Fruit fly (Drosophila melanogaster): ENCODE measurements around the gene aln.

aln gene

dm6 chr3L:1033688-1034087, 39.9 kb downstream of the aln start:
- TF ChIP-seq pan (optimal IDR thresholded peaks at IDR 0.05): no peak
- TF ChIP-seq psq (GFP tag; optimal IDR thresholded peaks at IDR 0.05): no peak
- TF ChIP-seq Dfd (GFP tag; optimal IDR thresholded peaks at IDR 0.05): peak; percentile 97
- TF ChIP-seq tai (GFP tag; optimal IDR thresholded peaks at IDR 0.05): no peak
- no peak for TF ChIP-seq lola (GFP tag; optimal IDR thresholded peaks at IDR 0.05)
- no peak for TF ChIP-seq CG9705 (GFP tag; optimal IDR thresholded peaks at IDR 0.05)
- no peak for TF ChIP-seq dsf (GFP tag; optimal IDR thresholded peaks at IDR 0.05; ENCODE audit: borderline replicate concordance)
- TF ChIP-seq Mio (GFP tag; optimal IDR thresholded peaks at IDR 0.05): no peak
- no peak for TF ChIP-seq Vsx2 (GFP tag; optimal IDR thresholded peaks at IDR 0.05; ENCODE audit: partially characterized antibody)

dm6 chr3L:1034190-1034886, 40.6 kb downstream of the aln start, which contains the start of the genes CG9205 and trio:
CG9205 (plus strand) TSS chr3L:1034697.
trio (minus strand) TSS chr3L:1034875.
- TF ChIP-seq ey (GFP tag; optimal IDR thresholded peaks at IDR 0.05): no peak
- no peak for TF ChIP-seq Hnf4 (GFP tag; optimal IDR thresholded peaks at IDR 0.05)
- no peak for TF ChIP-seq Hr83 (GFP tag; optimal IDR thresholded peaks at IDR 0.05; ENCODE audit: poor library complexity, severe bottlenecking)
- no peak for TF ChIP-seq br (GFP tag; optimal IDR thresholded peaks at IDR 0.05)
- TF ChIP-seq Dfd (GFP tag; optimal IDR thresholded peaks at IDR 0.05): no peak
- no peak for TF ChIP-seq CG9705 (GFP tag; optimal IDR thresholded peaks at IDR 0.05)
- no peak for TF ChIP-seq jim (GFP tag; optimal IDR thresholded peaks at IDR 0.05)
- no peak for TF ChIP-seq N (GFP tag; optimal IDR thresholded peaks at IDR 0.05)
- no peak for TF ChIP-seq tai (GFP tag; optimal IDR thresholded peaks at IDR 0.05)

- peak in 1 of 2 experiments; percentile 11 for TF ChIP-seq dl (GFP tag; optimal IDR thresholded peaks at IDR 0.05; ENCODE audit: insufficient read depth in 1 of 2, partially characterized antibody in 2 of 2)
- peak; percentile 78 for TF ChIP-seq Dif (GFP tag; optimal IDR thresholded peaks at IDR 0.05; ENCODE audit: partially characterized antibody)
- no peak for TF ChIP-seq dsf (GFP tag; optimal IDR thresholded peaks at IDR 0.05; ENCODE audit: borderline replicate concordance)
- peak; percentile 45 for TF ChIP-seq dmrt93B (GFP tag; optimal IDR thresholded peaks at IDR 0.05)
- TF ChIP-seq CG9705 (GFP tag; optimal IDR thresholded peaks at IDR 0.05): peak; percentile 77
- peak; percentile 51 for TF ChIP-seq HLH106 (tag; optimal IDR thresholded peaks at IDR 0.05)
- TF ChIP-seq Hnf4 (GFP tag; optimal IDR thresholded peaks at IDR 0.05): no peak
- peak; percentile 23 for TF ChIP-seq Myc (optimal IDR thresholded peaks at IDR 0.05)
- TF ChIP-seq OdsH (GFP tag; optimal IDR thresholded peaks at IDR 0.05): no peak
- peak in 1 of 2 experiments; percentile 11 for TF ChIP-seq foxo (GFP tag; optimal IDR thresholded peaks at IDR 0.05)
- TF ChIP-seq Rel (GFP tag; optimal IDR thresholded peaks at IDR 0.05): no peak
- TF ChIP-seq Rel (tag; optimal IDR thresholded peaks at IDR 0.05): peak; percentile 12
- peak; percentile 2 for TF ChIP-seq rgr (GFP tag; optimal IDR thresholded peaks at IDR 0.05)
Measured at dm6 chr3L:1034887-1035260, 41.1 kb downstream of the aln start.

dm6 chr3L:1041410-1041809, 47.6 kb downstream of the aln start:
- TF ChIP-seq GATAd (GFP tag; optimal IDR thresholded peaks at IDR 0.05): no peak
- no peak for TF ChIP-seq lola (GFP tag; optimal IDR thresholded peaks at IDR 0.05)

dm6 chr3L:1043530-1043929, 49.7 kb downstream of the aln start:
- TF ChIP-seq Hr83 (GFP tag; optimal IDR thresholded peaks at IDR 0.05; ENCODE audit: poor library complexity, severe bottlenecking): no peak
- TF ChIP-seq woc (GFP tag; optimal IDR thresholded peaks at IDR 0.05): no peak
- TF ChIP-seq GATAd (GFP tag; optimal IDR thresholded peaks at IDR 0.05): no peak
- TF ChIP-seq foxo (GFP tag; optimal IDR thresholded peaks at IDR 0.05): no peak
- TF ChIP-seq CG32264 (GFP tag; optimal IDR thresholded peaks at IDR 0.05): no peak
- TF ChIP-seq Dif (GFP tag; optimal IDR thresholded peaks at IDR 0.05; ENCODE audit: partially characterized antibody): no peak
- TF ChIP-seq brk (GFP tag; optimal IDR thresholded peaks at IDR 0.05): no peak
- no peak for TF ChIP-seq br (GFP tag; optimal IDR thresholded peaks at IDR 0.05)
- no peak for TF ChIP-seq dl (GFP tag; optimal IDR thresholded peaks at IDR 0.05; ENCODE audit: insufficient read depth in 1 of 2, partially characterized antibody in 2 of 2)
- no peak for TF ChIP-seq N (GFP tag; optimal IDR thresholded peaks at IDR 0.05)
- TF ChIP-seq Myc (optimal IDR thresholded peaks at IDR 0.05): no peak
- TF ChIP-seq Hr78 (GFP tag; optimal IDR thresholded peaks at IDR 0.05): no peak
- TF ChIP-seq psq (GFP tag; optimal IDR thresholded peaks at IDR 0.05): no peak

Data from whole organism, wandering third instar larva.